Worm (Caenorhabditis elegans): ENCODE measurements around the gene ttr-8.

DNA sequence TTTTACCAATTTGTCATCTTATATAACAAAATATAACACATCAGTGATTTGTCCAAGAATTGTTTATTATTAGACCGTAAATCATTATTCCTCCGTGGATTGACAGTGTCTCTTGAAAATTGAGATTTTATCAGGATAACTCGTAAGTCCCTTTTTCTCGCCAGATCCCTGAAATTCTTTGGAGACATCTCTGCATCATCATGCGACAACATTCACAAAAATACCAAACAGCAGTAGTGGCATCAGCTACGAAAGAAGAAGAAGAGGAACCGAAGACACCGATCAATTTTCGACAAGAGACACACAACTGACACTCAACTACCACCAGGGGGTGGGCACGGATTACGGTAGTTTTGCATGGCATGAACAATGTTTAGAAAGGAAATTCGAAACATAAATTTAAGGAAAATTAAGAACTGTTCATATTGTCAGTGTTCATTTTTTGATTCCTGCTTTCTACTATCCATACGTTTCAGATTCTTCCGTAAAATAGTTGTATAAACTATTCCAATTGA, 40.3 kb downstream of the ttr-8 start:
- no peak for TF ChIP-seq him-1 (tag; optimal IDR thresholded peaks at IDR 0.05)
- no peak for TF ChIP-seq dao-5 (tag; optimal IDR thresholded peaks at IDR 0.05)
- TF ChIP-seq W03F9.2 (tag; optimal IDR thresholded peaks at IDR 0.05): no peak
